Worm (Caenorhabditis elegans): ENCODE measurements around the gene T22F3.8.

DNA sequence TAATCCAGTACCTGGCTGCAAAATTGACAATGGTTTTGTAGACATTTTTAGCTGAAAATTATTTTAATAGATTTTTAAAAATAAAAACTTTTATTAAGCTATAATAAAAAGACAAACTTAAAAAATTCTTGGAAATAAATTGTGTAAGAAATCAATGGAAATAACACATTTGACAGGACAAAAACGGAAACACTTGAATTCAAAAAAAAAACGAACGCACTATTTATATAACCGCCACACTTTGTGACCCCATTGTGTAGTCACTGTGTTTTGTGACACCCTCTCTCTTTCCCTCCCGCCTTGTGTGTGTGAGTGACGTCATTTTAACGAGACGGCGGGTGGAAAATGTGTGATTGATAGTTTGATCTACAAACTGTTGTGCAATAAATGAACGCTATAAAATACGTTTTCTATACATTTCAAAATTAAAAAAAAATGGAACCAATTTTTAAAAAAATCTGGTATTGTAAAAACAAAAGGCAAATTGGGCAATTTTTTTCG, 39.0 kb upstream of the T22F3.8 start, which contains the start of gene F59B1.8:
- TF ChIP-seq F49E8.2 (tag; optimal IDR thresholded peaks at IDR 0.05; ENCODE audit: insufficient read depth) (no peak), bed-2 (GFP tag; IDR thresholded peaks at IDR 0.05) (no peak), snpc-4 (GFP tag; optimal IDR thresholded peaks at IDR 0.05) (no peak), snpc-4 (tag; optimal IDR thresholded peaks at IDR 0.05) (peak in 1 of 4 experiments; percentile 59), nhr-80 (tag; optimal IDR thresholded peaks at IDR 0.05) (peak; percentile 83)

All from whole organism, young adult.